Worm (Caenorhabditis elegans): Measurements from ENCODE around the gene rab-33.

rab-33 gene

DNA sequence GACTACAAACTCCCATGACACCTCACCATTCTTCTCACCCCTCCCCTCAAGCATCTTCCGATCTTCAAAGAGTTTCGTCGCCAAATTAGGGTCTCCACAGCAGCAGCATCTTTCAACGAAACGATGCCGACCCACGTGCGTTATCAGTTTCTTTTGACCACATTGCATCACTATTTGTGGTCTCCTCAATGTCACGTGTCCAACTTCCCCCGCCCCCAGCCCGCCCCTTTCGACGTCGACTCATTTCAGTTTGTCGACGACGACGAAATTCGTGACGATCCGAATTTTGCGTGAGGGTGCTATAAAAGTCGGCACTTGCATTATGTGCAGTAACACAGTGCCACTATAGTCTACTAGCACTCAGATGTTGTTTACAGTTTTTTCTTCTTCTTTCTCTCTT, 30.5 kb upstream of the rab-33 start (continued):
- TF ChIP-seq grh-1 (GFP tag; IDR thresholded peaks at IDR 0.05) (0 out of 2 replicates have a peak, but pooled peaks have one; percentile 50), isw-1 (GFP tag; IDR thresholded peaks at IDR 0.05) (no peak), jun-1 (tag; optimal IDR thresholded peaks at IDR 0.05) (no peak), nhr-19 (GFP tag; conservative IDR thresholded peaks at IDR 0.05) (peak; percentile 62), nhr-76 (tag; optimal IDR thresholded peaks at IDR 0.05) (no peak), Y116A8C.19 (tag; optimal IDR thresholded peaks at IDR 0.05; ENCODE audit: borderline replicate concordance) (no peak)

DNA sequence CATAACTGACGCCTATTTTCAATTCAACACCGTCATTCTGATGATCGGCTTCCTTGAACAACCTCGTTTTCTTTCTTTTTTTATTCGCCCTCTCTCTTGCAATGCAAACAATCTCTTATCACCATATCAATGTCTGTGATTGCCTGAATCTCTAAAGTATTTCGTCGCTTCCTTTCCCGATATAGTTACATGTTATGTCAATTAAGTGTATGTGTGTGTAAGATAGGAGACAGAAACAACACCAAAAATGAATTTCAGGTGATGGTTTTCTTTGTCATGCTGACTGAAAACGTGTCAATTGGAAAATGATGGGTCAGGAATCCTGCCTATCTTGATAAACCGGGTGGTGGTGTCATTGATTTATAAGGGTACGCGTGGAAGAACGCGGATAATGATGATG, 29.7 kb upstream of the rab-33 start:
- no peak for TF ChIP-seq aly-2 (tag; optimal IDR thresholded peaks at IDR 0.05)
- peak; percentile 28 for TF ChIP-seq nhr-20 (tag; optimal IDR thresholded peaks at IDR 0.05)
- no peak for TF ChIP-seq vab-15 (tag; optimal IDR thresholded peaks at IDR 0.05)
- TF ChIP-seq jun-1 (tag; optimal IDR thresholded peaks at IDR 0.05), result peak; percentile 62
- no peak for TF ChIP-seq ceh-90 (tag; optimal IDR thresholded peaks at IDR 0.05)
- no peak for TF ChIP-seq efl-1 (optimal IDR thresholded peaks at IDR 0.05)
- TF ChIP-seq efl-1 (GFP tag; optimal IDR thresholded peaks at IDR 0.05 in 1 of 2), result peak in 1 of 2 experiments; percentile 91
- TF ChIP-seq lin-14 (GFP tag; optimal IDR thresholded peaks at IDR 0.05), result peak; percentile 59
- TF ChIP-seq snu-23 (GFP tag; optimal IDR thresholded peaks at IDR 0.05), result peak; percentile 36
- TF ChIP-seq mef-2 (tag; optimal IDR thresholded peaks at IDR 0.05), result no peak
- peak in 1 of 2 experiments; percentile 72 for TF ChIP-seq lin-35 (GFP tag; optimal IDR thresholded peaks at IDR 0.05)
- TF ChIP-seq lsy-2 (tag; optimal IDR thresholded peaks at IDR 0.05), result peak in 1 of 2 experiments; percentile 26
- peak in 5 of 6 experiments; percentile 48 to 95 (median 70) for TF ChIP-seq elt-3 (tag; optimal IDR thresholded peaks at IDR 0.05)
- TF ChIP-seq mdl-1 (tag; optimal IDR thresholded peaks at IDR 0.05), result peak in 1 of 2 experiments; percentile 45
- peak; percentile 14 for TF ChIP-seq blmp-1 (tag; optimal IDR thresholded peaks at IDR 0.05)
- peak; percentile 26 for TF ChIP-seq nhr-90 (tag; optimal IDR thresholded peaks at IDR 0.05; ENCODE audit: poor library complexity)
- TF ChIP-seq nhr-71 (tag; optimal IDR thresholded peaks at IDR 0.05), result peak; percentile 23
- TF ChIP-seq mep-1 (tag; optimal IDR thresholded peaks at IDR 0.05), result peak; percentile 44
- no peak for TF ChIP-seq ceh-63 (GFP tag; optimal IDR thresholded peaks at IDR 0.05)
- no peak for TF ChIP-seq efl-3 (GFP tag; optimal IDR thresholded peaks at IDR 0.05)
- TF ChIP-seq nhr-85 (tag), result peak; percentile 69
- peak; percentile 76 for TF ChIP-seq elt-2 (tag; optimal IDR thresholded peaks at IDR 0.05)

DNA sequence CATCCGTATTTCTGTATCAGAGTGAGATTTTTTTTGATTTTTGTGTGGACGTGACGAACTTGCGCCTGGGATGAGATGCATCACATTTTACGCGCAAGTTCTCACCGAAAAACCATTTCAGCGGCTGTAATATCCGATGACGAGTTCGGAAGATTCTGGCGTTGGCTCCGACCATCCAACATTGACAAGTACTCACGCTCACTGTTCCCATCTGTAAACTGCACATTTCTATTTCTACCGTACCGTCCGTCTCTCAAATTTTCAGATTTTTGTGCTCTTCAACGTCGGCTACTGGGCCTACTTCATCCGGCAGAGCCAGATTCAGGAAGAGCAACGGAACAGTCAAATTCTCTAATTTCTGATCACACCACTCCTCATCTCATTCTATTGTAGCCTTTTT, 23.8 kb upstream of the rab-33 start:
- no peak for TF ChIP-seq nhr-20 (tag; optimal IDR thresholded peaks at IDR 0.05)
- no peak for TF ChIP-seq efl-1 (optimal IDR thresholded peaks at IDR 0.05)
- peak in 1 of 2 experiments; percentile 79 for TF ChIP-seq efl-1 (GFP tag; optimal IDR thresholded peaks at IDR 0.05 in 1 of 2)
- TF ChIP-seq ceh-63 (GFP tag; optimal IDR thresholded peaks at IDR 0.05), result no peak

DNA sequence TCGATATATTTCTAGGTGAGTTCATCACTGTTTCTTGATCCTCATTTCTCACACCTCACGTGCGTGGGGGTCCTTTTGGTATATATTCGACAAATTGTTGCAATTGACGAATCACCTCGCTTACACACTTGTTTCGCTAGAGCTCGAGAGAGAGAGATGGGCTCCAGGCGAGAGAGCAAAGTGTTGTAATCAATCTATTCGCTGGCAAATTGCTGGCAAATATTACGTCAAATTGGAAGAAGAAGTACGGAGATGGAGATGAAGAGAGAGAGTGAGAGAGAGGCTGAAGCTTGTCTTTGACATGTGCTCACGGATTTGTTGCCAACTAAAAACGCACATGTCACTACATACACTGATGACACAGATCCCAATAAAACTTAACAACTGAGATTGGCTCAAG, 22.3 kb upstream of the rab-33 start:
- TF ChIP-seq nhr-71 (tag; optimal IDR thresholded peaks at IDR 0.05) (peak; percentile 70), unc-98 (GFP tag; IDR thresholded peaks at IDR 0.05) (no peak), snu-23 (GFP tag; optimal IDR thresholded peaks at IDR 0.05) (peak; percentile 53), egl-13 (tag; optimal IDR thresholded peaks at IDR 0.05) (no peak), hlh-17 (GFP tag; optimal IDR thresholded peaks at IDR 0.05; ENCODE audit: borderline replicate concordance) (no peak), lsy-2 (tag; optimal IDR thresholded peaks at IDR 0.05) (peak; percentile 27 to 48), skn-1 (tag; optimal IDR thresholded peaks at IDR 0.05) (no peak), nhr-19 (GFP tag; conservative IDR thresholded peaks at IDR 0.05) (peak; percentile 19; the same call in 1 of the 2 replicates), nhr-85 (tag) (no peak), sptf-1 (tag; optimal IDR thresholded peaks at IDR 0.05) (no peak), unc-130 (tag; optimal IDR thresholded peaks at IDR 0.05) (peak; percentile 51), dsc-1 (tag; optimal IDR thresholded peaks at IDR 0.05) (peak; percentile 40), nhr-20 (tag; optimal IDR thresholded peaks at IDR 0.05) (peak; percentile 11), grh-1 (GFP tag; IDR thresholded peaks at IDR 0.05) (no peak), mep-1 (tag; optimal IDR thresholded peaks at IDR 0.05) (no peak), nhr-77 (tag; optimal IDR thresholded peaks at IDR 0.05) (no peak), hlh-4 (tag; optimal IDR thresholded peaks at IDR 0.05) (no peak), mab-9 (GFP tag; IDR thresholded peaks at IDR 0.05) (no peak), vab-15 (tag; optimal IDR thresholded peaks at IDR 0.05) (peak; percentile 98), pqm-1 (tag; optimal IDR thresholded peaks at IDR 0.05) (no peak), pag-3 (tag; optimal IDR thresholded peaks at IDR 0.05; ENCODE audit: borderline replicate concordance, insufficient read depth) (peak; percentile 39), fkh-8 (tag; optimal IDR thresholded peaks at IDR 0.05) (no peak), lin-35 (GFP tag; optimal IDR thresholded peaks at IDR 0.05) (peak in 1 of 2 experiments; percentile 23), efl-1 (optimal IDR thresholded peaks at IDR 0.05) (peak in 1 of 2 experiments; percentile 23), efl-1 (GFP tag; optimal IDR thresholded peaks at IDR 0.05 in 1 of 2) (no peak), lin-14 (GFP tag; optimal IDR thresholded peaks at IDR 0.05) (peak; percentile 77), tlp-1 (tag; optimal IDR thresholded peaks at IDR 0.05) (no peak), rnt-1 (tag; optimal IDR thresholded peaks at IDR 0.05) (peak; percentile 72), zip-4 (GFP tag; optimal IDR thresholded peaks at IDR 0.05) (no peak), lin-13 (GFP tag; optimal IDR thresholded peaks at IDR 0.05) (no peak), lin-39 (tag; optimal IDR thresholded peaks at IDR 0.05) (peak; percentile 11)

Data from whole organism, L1 larva.